Fruit fly (Drosophila melanogaster): ENCODE results near the gene Gbp3.

dm6 chr3R:23004161-23004560 is 27.1 kb downstream of the Gbp3 start:
- TF ChIP-seq Myc (optimal IDR thresholded peaks at IDR 0.05), result no peak
- no peak for TF ChIP-seq ttk (optimal IDR thresholded peaks at IDR 0.05)
- no peak for TF ChIP-seq h (optimal IDR thresholded peaks at IDR 0.05)
- no peak for TF ChIP-seq Sin3A (optimal IDR thresholded peaks at IDR 0.05)
- TF ChIP-seq insv (optimal IDR thresholded peaks at IDR 0.05), result no peak
